Worm (Caenorhabditis elegans) whole organism, late embryonic: ENCODE measurements around the gene memb-2.
"Not testable (repeated sequence)": the region's sequence is repeated elsewhere in the genome, so short reads cannot be mapped to it uniquely, and the experiment has no call there.

Experiments
- C08G9.2 ChIP-seq: sonication (generic microtip); optimal IDR thresholded peaks from 2 replicates; lab custom pipeline; 2016; ENCODE audit warnings: mild to moderate bottlenecking, missing genetic modification characterization, moderate library complexity, missing compliant biosample characterization
- C38D4.7 ChIP-seq: fragments of 200-800 bp; sonication (Bioruptor generic); optimal IDR thresholded peaks from 2 replicates; lab custom pipeline; 2018; ENCODE audit warnings: mild to moderate bottlenecking, missing genetic modification characterization, moderate library complexity, missing compliant biosample characterization
- F13H6.1 ChIP-seq: sonication (generic microtip); optimal IDR thresholded peaks from 2 replicates; lab custom pipeline; 2016; ENCODE audit warnings: missing genetic modification characterization, missing compliant biosample characterization
- K09A11.1 ChIP-seq: sonication (generic microtip); optimal IDR thresholded peaks from 2 replicates; lab custom pipeline; 2017; ENCODE audit warnings: antibody characterized with exemption, mild to moderate bottlenecking, missing genetic modification characterization, missing compliant biosample characterization; ENCODE audit not compliant: insufficient read depth
- Y22D7AL.16 ChIP-seq: sonication (generic microtip); optimal IDR thresholded peaks from 2 replicates; lab custom pipeline; 2016; ENCODE audit warnings: missing genetic modification characterization, missing compliant biosample characterization
- ama-1 ChIP-seq: fragments of 150-350 bp; optimal IDR thresholded peaks from 2 replicates; lab custom pipeline; 2014
- ceh-14 ChIP-seq: sonication (generic microtip); optimal IDR thresholded peaks from 2 replicates; lab custom pipeline; 2016; ENCODE audit warnings: missing genotype, missing genetic modification characterization, missing compliant biosample characterization
- ceh-18 ChIP-seq: sonication (generic microtip); optimal IDR thresholded peaks from 2 replicates; lab custom pipeline; 2016; ENCODE audit warnings: missing genetic modification characterization, missing compliant biosample characterization
- ceh-45 ChIP-seq: fragments of 200-800 bp; sonication (Bioruptor generic); IDR thresholded peaks from 2 replicates; pipeline ENCODE4 v1.3.6; 2022; ENCODE audit warnings: missing genetic modification reagents, missing genetic modification characterization, missing compliant biosample characterization
- ceh-48 ChIP-seq: sonication (generic microtip); optimal IDR thresholded peaks from 2 replicates; lab custom pipeline; 2016; ENCODE audit warnings: missing genetic modification characterization, inconsistent platforms, missing compliant biosample characterization
- ceh-6 ChIP-seq: fragments of 200-800 bp; sonication (Bioruptor generic); optimal IDR thresholded peaks from 2 replicates; lab custom pipeline; 2018; ENCODE audit warnings: mild to moderate bottlenecking, missing genetic modification characterization, missing compliant biosample characterization
- ceh-9 ChIP-seq: sonication (generic microtip); optimal IDR thresholded peaks from 2 replicates; lab custom pipeline; 2016; ENCODE audit warnings: mild to moderate bottlenecking, missing genetic modification characterization, inconsistent platforms, missing compliant biosample characterization
- dve-1 ChIP-seq: sonication (generic microtip); optimal IDR thresholded peaks from 2 replicates; lab custom pipeline; 2017; ENCODE audit warnings: antibody characterized with exemption, mild to moderate bottlenecking, missing genetic modification characterization, missing compliant biosample characterization
- elt-4 ChIP-seq: sonication (generic microtip); optimal IDR thresholded peaks from 2 replicates; lab custom pipeline; 2016; ENCODE audit warnings: missing genetic modification characterization, missing compliant biosample characterization
- hlh-13 ChIP-seq: fragments of 200-800 bp; sonication (Bioruptor generic); optimal IDR thresholded peaks from 2 replicates; lab custom pipeline; 2018; ENCODE audit warnings: mild to moderate bottlenecking, missing genetic modification characterization, missing compliant biosample characterization
- hlh-15 ChIP-seq: sonication (generic microtip); optimal IDR thresholded peaks from 2 replicates; lab custom pipeline; 2016; ENCODE audit warnings: missing genetic modification characterization, missing compliant biosample characterization
- hlh-6 ChIP-seq: sonication (generic microtip); optimal IDR thresholded peaks from 2 replicates; lab custom pipeline; 2016; ENCODE audit warnings: missing genotype, missing genetic modification characterization, missing compliant biosample characterization
- lim-6 ChIP-seq: sonication (generic microtip); optimal IDR thresholded peaks from 2 replicates; lab custom pipeline; 2016; ENCODE audit warnings: missing genetic modification characterization, missing compliant biosample characterization
- nhr-232 ChIP-seq: sonication (generic microtip); optimal IDR thresholded peaks from 2 replicates; lab custom pipeline; 2016; ENCODE audit warnings: missing genetic modification characterization, missing compliant biosample characterization
- odd-2 ChIP-seq: sonication (generic microtip); optimal IDR thresholded peaks from 2 replicates; lab custom pipeline; 2017; ENCODE audit warnings: antibody characterized with exemption, mild to moderate bottlenecking, missing genetic modification characterization, missing compliant biosample characterization
- pat-9 ChIP-seq: fragments of 200-800 bp; sonication (Bioruptor generic); optimal IDR thresholded peaks from 2 replicates; lab custom pipeline; 2018; ENCODE audit warnings: mild to moderate bottlenecking, missing genetic modification characterization, moderate library complexity, missing compliant biosample characterization
- pax-1 ChIP-seq: fragments of 150-350 bp; optimal IDR thresholded peaks from 2 replicates; lab custom pipeline; 2014; ENCODE audit warnings: missing biosample characterization, missing genetic modification characterization
- pha-2 ChIP-seq: sonication (generic microtip); optimal IDR thresholded peaks from 2 replicates; lab custom pipeline; 2017; ENCODE audit warnings: mild to moderate bottlenecking, missing genetic modification characterization, missing compliant biosample characterization
- pqm-1 ChIP-seq: sonication (generic microtip); optimal IDR thresholded peaks from 2 replicates; lab custom pipeline; 2016; ENCODE audit warnings: missing genetic modification characterization, missing compliant biosample characterization
- sdc-2 ChIP-seq: sonication (generic microtip); optimal IDR thresholded peaks from 2 replicates; lab custom pipeline; 2016; ENCODE audit warnings: missing genotype, missing genetic modification characterization, missing compliant biosample characterization
- sox-2 ChIP-seq: fragments of 200-800 bp; sonication (Bioruptor generic); IDR thresholded peaks from 2 replicates; pipeline ENCODE4 v1.3.6; 2022; ENCODE audit warnings: missing genetic modification reagents, missing genetic modification characterization, missing compliant biosample characterization
- sox-4 ChIP-seq: sonication (generic microtip); optimal IDR thresholded peaks from 2 replicates; lab custom pipeline; 2017; ENCODE audit warnings: mild to moderate bottlenecking, missing genetic modification characterization, inconsistent platforms, missing compliant biosample characterization
- syd-9 ChIP-seq: sonication (generic microtip); optimal IDR thresholded peaks from 2 replicates; lab custom pipeline; 2016; ENCODE audit warnings: mild to moderate bottlenecking, missing genetic modification characterization, moderate library complexity, missing compliant biosample characterization
- tbx-2 ChIP-seq: sonication (generic microtip); optimal IDR thresholded peaks from 2 replicates; lab custom pipeline; 2016; ENCODE audit warnings: missing genetic modification characterization, missing compliant biosample characterization
- tbx-7 ChIP-seq: sonication (generic microtip); optimal IDR thresholded peaks from 2 replicates; lab custom pipeline; 2016; ENCODE audit warnings: missing genotype, missing genetic modification characterization, missing compliant biosample characterization
- ttx-3 ChIP-seq: sonication (generic microtip); optimal IDR thresholded peaks from 2 replicates; lab custom pipeline; 2016; ENCODE audit warnings: missing genetic modification reagents, missing genetic modification characterization, missing compliant biosample characterization
- unc-3 ChIP-seq, 2 experiments: fragments of 200-800 bp in 1 of 2; sonication (Bioruptor generic) in 1 of 2; sonication (generic microtip) in 1 of 2; conservative IDR thresholded peaks in 1 of 2; optimal IDR thresholded peaks in 1 of 2; 2 replicates each; pipeline versions ENCODE4 v1.3.6 to Lab custom; 2016 to 2022; ENCODE audit warnings: missing compliant biosample characterization in 2 of 2, missing genetic modification characterization in 2 of 2, missing genetic modification reagents in 1 of 2
- unc-42 ChIP-seq: sonication (generic microtip); optimal IDR thresholded peaks from 2 replicates; lab custom pipeline; 2016; ENCODE audit warnings: missing genotype, missing genetic modification characterization, missing compliant biosample characterization
- ztf-16 ChIP-seq: sonication (generic microtip); optimal IDR thresholded peaks from 2 replicates; lab custom pipeline; 2017; ENCODE audit warnings: missing genetic modification characterization, missing compliant biosample characterization

memb-2 gene

DNA sequence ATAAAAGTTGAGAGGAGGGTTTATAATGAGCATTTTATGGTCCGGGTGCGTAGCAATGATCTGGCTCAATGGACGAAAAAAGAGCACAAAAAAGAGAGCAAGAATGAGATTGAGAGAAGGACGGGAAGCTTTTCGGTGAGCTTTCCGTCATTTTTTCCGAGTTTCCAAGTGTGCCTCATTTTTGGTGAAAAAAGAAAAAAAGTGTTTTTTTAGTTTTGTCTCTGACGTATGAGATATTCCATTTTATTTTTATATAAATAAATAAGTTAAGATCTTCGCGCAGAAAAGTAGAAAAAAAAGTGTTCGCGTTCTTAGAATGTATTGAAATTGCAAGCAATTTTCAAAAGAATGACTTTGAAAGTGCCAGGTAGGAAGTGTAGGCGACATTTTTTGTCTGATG is at the start of gene memb-2:
Gene memb-2, minus strand, starts transcription at position 101 of the 400 bp plus-strand sequence.
- TF ChIP-seq C38D4.7 (GFP tag; lab: Kevin White, UChicago) (no peak), odd-2 (no peak), ztf-16 (tag; lab: Kevin White, UChicago) (no peak), tbx-2 (tag; lab: Kevin White, UChicago) (no peak), dve-1 (no peak), pat-9 (no peak), pax-1 (no peak), hlh-6 (no peak), ceh-6 (GFP tag; lab: Kevin White, UChicago) (no peak), pqm-1 (no peak), pha-2 (tag; lab: Kevin White, UChicago) (no peak), sdc-2 (no peak), Y22D7AL.16 (tag; lab: Kevin White, UChicago) (no peak), F13H6.1 (no peak)

DNA sequence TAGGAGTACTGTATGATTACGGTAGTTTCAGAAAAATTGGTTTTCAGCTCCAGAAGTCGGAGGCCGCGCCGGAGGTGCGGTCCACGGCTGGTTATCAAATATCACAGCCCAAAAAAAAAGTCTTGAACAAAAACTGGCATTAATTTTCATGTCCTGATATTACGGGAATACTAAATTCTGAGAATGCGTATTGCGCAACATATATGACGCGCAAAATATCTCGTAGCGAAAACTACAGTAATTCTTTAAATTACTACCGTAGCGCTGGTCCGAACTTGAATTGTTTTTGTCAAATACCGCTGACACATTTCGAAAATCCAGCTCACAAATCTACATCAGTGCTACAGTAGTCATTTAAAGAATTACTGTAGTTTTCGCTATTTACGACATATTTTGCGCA is 49.0 kb upstream of the memb-2 start:
- no peak for TF ChIP-seq syd-9 (tag; lab: Kevin White, UChicago)
- TF ChIP-seq unc-3 (GFP tag; conservative IDR thresholded peaks at IDR 0.05; lab: Robert Waterston, UW): no peak
- TF ChIP-seq unc-3 (tag; optimal IDR thresholded peaks at IDR 0.05; lab: Kevin White, UChicago): no peak
- TF ChIP-seq sox-4: no peak
- no peak for TF ChIP-seq C08G9.2 (tag; lab: Kevin White, UChicago)
- TF ChIP-seq pat-9: no peak
- TF ChIP-seq ceh-9 (tag; lab: Kevin White, UChicago): no peak
- TF ChIP-seq lim-6: no peak
- TF ChIP-seq tbx-7: no peak
- TF ChIP-seq Y22D7AL.16 (tag; lab: Kevin White, UChicago): no peak
- no peak for TF ChIP-seq ttx-3
- TF ChIP-seq hlh-15 (tag; lab: Kevin White, UChicago): no peak
- TF ChIP-seq unc-42 (tag; lab: Kevin White, UChicago): no peak

DNA sequence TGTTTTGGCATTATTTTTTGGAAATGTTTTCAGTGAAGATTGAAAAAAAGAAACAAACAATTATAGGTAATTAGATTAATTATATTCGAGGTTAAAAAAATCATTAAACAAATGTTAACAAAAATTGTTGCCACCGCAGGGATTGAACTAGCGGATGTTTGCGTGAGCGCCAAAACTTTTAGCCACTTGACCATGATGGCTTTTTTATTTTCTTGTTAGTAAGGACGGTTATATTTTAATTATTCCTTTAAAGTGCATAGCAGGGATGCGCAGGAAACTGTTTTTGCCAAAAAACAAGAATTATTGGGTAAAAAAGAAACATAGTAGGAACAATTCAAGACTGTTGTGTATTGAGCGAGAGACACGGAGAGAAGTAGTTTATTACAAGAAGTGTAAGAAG is 47.4 kb upstream of the memb-2 start:
- no peak for TF ChIP-seq ceh-48
- TF ChIP-seq hlh-13 (GFP tag; lab: Kevin White, UChicago): no peak
- no peak for TF ChIP-seq ttx-3
- TF ChIP-seq nhr-232: no peak
- TF ChIP-seq sox-4: no peak
- no peak for TF ChIP-seq K09A11.1 (tag; lab: Kevin White, UChicago)

DNA sequence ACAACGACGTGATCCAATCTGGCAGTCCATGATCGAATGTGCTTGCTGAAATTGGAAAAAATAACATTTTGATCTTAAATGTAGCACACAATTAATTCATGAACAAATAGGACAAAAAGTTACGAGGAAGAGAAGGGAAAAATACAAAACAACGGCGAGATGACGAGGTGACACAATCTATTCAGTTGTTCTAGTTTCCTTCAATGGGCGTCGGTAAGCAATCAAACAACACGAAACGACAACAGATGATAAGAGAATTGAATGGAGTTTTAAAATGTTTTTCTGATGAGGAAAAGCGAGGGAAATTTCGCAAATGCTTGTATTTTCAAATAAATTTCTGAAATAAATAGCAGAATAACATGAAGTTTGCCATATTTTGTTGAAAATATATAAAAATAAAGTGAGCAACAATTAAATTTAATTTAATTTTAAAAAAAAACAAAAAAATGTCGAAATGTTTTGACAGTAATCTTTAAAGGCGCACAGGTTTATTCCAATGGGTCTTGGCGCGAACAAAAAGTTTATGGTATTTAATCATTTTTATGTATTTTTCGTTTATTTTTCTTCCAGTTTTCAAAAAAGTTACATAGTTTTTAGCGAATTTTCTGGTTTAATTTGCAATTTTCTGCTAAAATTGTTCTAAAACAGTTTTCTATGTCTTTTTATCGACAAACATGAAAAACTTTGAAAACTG is 46.2 kb upstream of the memb-2 start, which contains the start of gene C14C11.7:
Gene C14C11.7, minus strand, starts transcription at position 51 of the 694 bp plus-strand sequence.
- TF ChIP-seq pqm-1: no peak
- no peak for TF ChIP-seq hlh-15 (tag; lab: Kevin White, UChicago)
- TF ChIP-seq pax-1: no peak
- TF ChIP-seq ceh-45 (GFP tag; lab: Robert Waterston, UW): no peak
- no peak for TF ChIP-seq elt-4
- no peak for TF ChIP-seq F13H6.1
- TF ChIP-seq ztf-16 (tag; lab: Kevin White, UChicago): no peak
- no peak for TF ChIP-seq sox-4
- no peak for TF ChIP-seq ceh-14
- no peak for TF ChIP-seq ama-1 (lab: Kevin White, UChicago)

DNA sequence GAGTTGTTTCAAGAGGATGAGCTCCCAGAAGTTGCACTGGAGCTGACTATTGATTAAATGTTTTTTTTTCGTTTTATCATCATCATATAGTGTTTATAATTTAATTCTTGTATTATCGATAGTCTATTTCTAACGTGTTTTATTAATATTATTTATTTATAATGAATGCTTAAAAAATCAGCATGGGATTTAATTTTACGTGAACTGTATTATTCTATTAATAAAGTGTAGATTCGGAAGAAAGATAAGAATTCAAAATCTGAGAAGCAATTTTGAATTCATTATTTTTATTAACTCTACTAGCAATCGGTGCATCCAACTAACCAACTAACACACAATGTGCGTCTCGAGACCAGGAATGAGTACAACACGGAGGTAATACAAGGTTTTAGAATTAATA is 43.4 kb upstream of the memb-2 start, which contains the start of gene C14C11.1:
Gene C14C11.1, plus strand, starts transcription at position 301 of the 400 bp plus-strand sequence.
- TF ChIP-seq pha-2 (tag; lab: Kevin White, UChicago); sox-2; ceh-18: not testable (repeated sequence)
